Worm (Caenorhabditis elegans) whole organism, early embryonic: Measurements from ENCODE around the gene F53B3.5.

Source experiments
- B0310.2 ChIP-seq: sonication (generic microtip); optimal IDR thresholded peaks from 2 replicates; lab custom pipeline; 2016; ENCODE audit warnings: mild to moderate bottlenecking, missing genetic modification characterization, missing compliant biosample characterization
- F13C5.2 ChIP-seq: sonication (generic microtip); optimal IDR thresholded peaks from 2 replicates; lab custom pipeline; 2017; ENCODE audit warnings: mild to moderate bottlenecking, missing genetic modification characterization, inconsistent platforms, missing compliant biosample characterization
- aly-1 ChIP-seq: sonication (generic microtip); optimal IDR thresholded peaks from 2 replicates; lab custom pipeline; 2016; ENCODE audit warnings: missing genetic modification characterization, missing compliant biosample characterization
- ama-1 ChIP-seq: fragments of 150-350 bp; optimal IDR thresholded peaks from 2 replicates; lab custom pipeline; 2014
- ceh-13 ChIP-seq: fragments of 200-800 bp; sonication (Bioruptor generic); optimal IDR thresholded peaks from 2 replicates; lab custom pipeline; 2018; ENCODE audit warnings: mild to moderate bottlenecking, missing genetic modification characterization, missing compliant biosample characterization
- ceh-36 ChIP-seq: sonication (generic microtip); optimal IDR thresholded peaks from 2 replicates; lab custom pipeline; 2016; ENCODE audit warnings: missing genetic modification characterization, inconsistent platforms, missing compliant biosample characterization
- ets-7 ChIP-seq: sonication (generic microtip); optimal IDR thresholded peaks from 2 replicates; lab custom pipeline; 2016; ENCODE audit warnings: missing genotype, missing genetic modification characterization, missing compliant biosample characterization
- flt-1 ChIP-seq: fragments of 200-800 bp; sonication (Bioruptor generic); IDR thresholded peaks from 2 replicates; pipeline ENCODE4 v1.3.6; 2022; ENCODE audit warnings: missing genetic modification characterization, missing compliant biosample characterization
- hmbx-1 ChIP-seq: sonication (generic microtip); optimal IDR thresholded peaks from 2 replicates; lab custom pipeline; 2016; ENCODE audit warnings: mild to moderate bottlenecking, missing genetic modification characterization, missing compliant biosample characterization
- hmg-4 ChIP-seq: fragments of 200-800 bp; sonication (Bioruptor generic); optimal IDR thresholded peaks from 2 replicates; lab custom pipeline; 2018; ENCODE audit warnings: mild to moderate bottlenecking, missing genetic modification characterization, missing compliant biosample characterization
- hnd-1 ChIP-seq: sonication (generic microtip); optimal IDR thresholded peaks from 2 replicates; lab custom pipeline; 2016; ENCODE audit warnings: missing genetic modification characterization, missing compliant biosample characterization
- pes-1 ChIP-seq: fragments of 200-800 bp; sonication (Bioruptor generic); IDR thresholded peaks from 2 replicates; pipeline ENCODE4 v1.3.6; 2022; ENCODE audit warnings: missing genetic modification reagents, missing genetic modification characterization, missing compliant biosample characterization
- scrt-1 ChIP-seq: fragments of 200-800 bp; sonication (Bioruptor generic); IDR thresholded peaks from 2 replicates; pipeline ENCODE4 v1.3.6; 2022; ENCODE audit warnings: missing genetic modification characterization, missing compliant biosample characterization
- sea-1 ChIP-seq: fragments of 200-800 bp; sonication (Bioruptor generic); conservative IDR thresholded peaks from 2 replicates; pipeline ENCODE4 v1.3.6; 2022; ENCODE audit warnings: missing genetic modification characterization, missing compliant biosample characterization
- tbx-11 ChIP-seq: fragments of 200-800 bp; sonication (Bioruptor generic); IDR thresholded peaks from 2 replicates; pipeline ENCODE4 v1.3.6; 2022; ENCODE audit warnings: missing genetic modification characterization, missing compliant biosample characterization
- tbx-37 ChIP-seq: fragments of 200-800 bp; sonication (Bioruptor generic); conservative IDR thresholded peaks from 2 replicates; pipeline ENCODE4 v1.3.6; 2022; ENCODE audit warnings: missing genetic modification reagents, missing genetic modification characterization, missing compliant biosample characterization
- tra-4 ChIP-seq: sonication (generic microtip); optimal IDR thresholded peaks from 2 replicates; lab custom pipeline; 2017; ENCODE audit warnings: missing genetic modification characterization, missing compliant biosample characterization

Gene F53B3.5

ce11 chrX:2871037-2871436 lies 8.3 kb downstream of the F53B3.5 start, which contains the start of gene F53B3.3:
TSS of gene F53B3.3 (minus strand) at chrX:2871137.
- peak; percentile 36 for TF ChIP-seq hmg-4 (GFP tag; lab: Kevin White, UChicago)
- 0 out of 2 replicates have a peak, but pooled peaks have one; percentile 11 for TF ChIP-seq flt-1
- TF ChIP-seq sea-1 (GFP tag; lab: Robert Waterston, UW): no peak

ce11 chrX:2865591-2866217 lies 13.7 kb downstream of the F53B3.5 start:
- TF ChIP-seq F13C5.2 (no peak), aly-1 (tag; lab: Kevin White, UChicago) (no peak), hmg-4 (GFP tag; lab: Kevin White, UChicago) (no peak), sea-1 (GFP tag; lab: Robert Waterston, UW) (no peak)

- TF ChIP-seq flt-1 (no peak), sea-1 (GFP tag; lab: Robert Waterston, UW) (no peak), tra-4 (no peak), tbx-37 (GFP tag; lab: Robert Waterston, UW) (no peak), ceh-36 (tag; lab: Kevin White, UChicago) (no peak), ama-1 (lab: Kevin White, UChicago) (no peak), ets-7 (tag; lab: Kevin White, UChicago) (no peak), tbx-11 (no peak), F13C5.2 (no peak), scrt-1 (GFP tag; lab: Robert Waterston, UW) (no peak), hmg-4 (GFP tag; lab: Kevin White, UChicago) (no peak), B0310.2 (tag; lab: Kevin White, UChicago) (no peak), aly-1 (tag; lab: Kevin White, UChicago) (no peak), pes-1 (no peak), hmbx-1 (tag; lab: Kevin White, UChicago) (no peak), hnd-1 (no peak)
Measured at ce11 chrX:2863946-2864345, 15.4 kb downstream of the F53B3.5 start, which contains the start of gene F53B3.6. TSS of gene F53B3.6 (plus strand) at chrX:2864229.

ce11 chrX:2862372-2862771 lies 17.0 kb downstream of the F53B3.5 start, which contains the start of gene comt-1:
TSS of gene comt-1 (minus strand) at chrX:2862472.
- TF ChIP-seq flt-1: no peak
- TF ChIP-seq tbx-11: no peak
- no peak for TF ChIP-seq aly-1 (tag; lab: Kevin White, UChicago)
- TF ChIP-seq ets-7 (tag; lab: Kevin White, UChicago): no peak
- no peak for TF ChIP-seq ama-1 (lab: Kevin White, UChicago)

- TF ChIP-seq B0310.2 (tag; lab: Kevin White, UChicago): no peak
- no peak for TF ChIP-seq tra-4
- no peak for TF ChIP-seq hnd-1
- TF ChIP-seq hmg-4 (GFP tag; lab: Kevin White, UChicago): no peak
- TF ChIP-seq sea-1 (GFP tag; lab: Robert Waterston, UW): no peak
- no peak for TF ChIP-seq ceh-36 (tag; lab: Kevin White, UChicago)
- TF ChIP-seq scrt-1 (GFP tag; lab: Robert Waterston, UW): no peak
- no peak for TF ChIP-seq ceh-13
- TF ChIP-seq tbx-11: no peak
- no peak for TF ChIP-seq F13C5.2
Measured at ce11 chrX:2858380-2858779, 21.0 kb downstream of the F53B3.5 start.

ce11 chrX:2857070-2857825 lies 22.1 kb downstream of the F53B3.5 start, which contains the start of gene tra-4:
TSS of gene tra-4 (minus strand) at chrX:2857603.
- TF ChIP-seq hmg-4 (GFP tag; lab: Kevin White, UChicago) (peak; percentile 9), flt-1 (no peak)

ce11 chrX:2853963-2854362 lies 25.4 kb downstream of the F53B3.5 start:
- TF ChIP-seq B0310.2 (tag; lab: Kevin White, UChicago) (no peak), hmbx-1 (tag; lab: Kevin White, UChicago) (no peak), ceh-36 (tag; lab: Kevin White, UChicago) (no peak), hmg-4 (GFP tag; lab: Kevin White, UChicago) (no peak), pes-1 (no peak), F13C5.2 (no peak)

- TF ChIP-seq tra-4 (peak; percentile 50), F13C5.2 (peak; percentile 82), aly-1 (tag; lab: Kevin White, UChicago) (peak; percentile 85), ceh-13 (no peak), scrt-1 (GFP tag; lab: Robert Waterston, UW) (peak; percentile 38; the same call in 1 of the 2 replicates), sea-1 (GFP tag; lab: Robert Waterston, UW) (no peak), ama-1 (lab: Kevin White, UChicago) (no peak), tbx-11 (no peak), hmbx-1 (tag; lab: Kevin White, UChicago) (no peak), flt-1 (peak; percentile 3; the same call in 1 of the 2 replicates), hnd-1 (peak; percentile 12), hmg-4 (GFP tag; lab: Kevin White, UChicago) (peak; percentile 94)
Measured at ce11 chrX:2852388-2852908, 26.9 kb downstream of the F53B3.5 start, which contains the start of gene kin-29. TSS of gene kin-29 (minus strand) at chrX:2852438.
